Worm (Caenorhabditis elegans): ENCODE measurements around the gene F14D2.5.

ce11 chrII:3297914-3298313 lies 42.4 kb upstream of the F14D2.5 start, which contains the start of gene btb-18:
- TF ChIP-seq lir-3 (tag; optimal IDR thresholded peaks at IDR 0.05; ENCODE audit: poor library complexity) (no peak), unc-86 (tag; optimal IDR thresholded peaks at IDR 0.05) (no peak), blmp-1 (tag; optimal IDR thresholded peaks at IDR 0.05) (no peak)
